Worm (Caenorhabditis elegans): ENCODE data around the gene gly-13.

ce11 chrX:9302763-9303162 is 6.3 kb upstream of the gly-13 start:
- TF ChIP-seq tbx-11 (GFP tag; IDR thresholded peaks at IDR 0.05) = no peak
- TF ChIP-seq ceh-36 (tag; optimal IDR thresholded peaks at IDR 0.05) = no peak
- TF ChIP-seq B0310.2 (tag; optimal IDR thresholded peaks at IDR 0.05) = no peak
- TF ChIP-seq tbx-37 (GFP tag; conservative IDR thresholded peaks at IDR 0.05) = no peak
